Worm (Caenorhabditis elegans) whole organism, L2 larva: ENCODE measurements around the gene pph-4.2.

Experiments
- ZK546.5 ChIP-seq: sonication (generic microtip); optimal IDR thresholded peaks from 2 replicates; lab custom pipeline; 2017; ENCODE audit warnings: missing biosample characterization, missing genetic modification characterization
- ama-1 ChIP-seq: fragments of 150-350 bp; optimal IDR thresholded peaks from 2 replicates; lab custom pipeline; 2018; ENCODE audit warnings: inconsistent platforms
- blmp-1 ChIP-seq: sonication (generic microtip); optimal IDR thresholded peaks from 2 replicates; lab custom pipeline; 2017; ENCODE audit warnings: missing genetic modification characterization, mild to moderate bottlenecking, missing compliant biosample characterization, antibody characterized with exemption, moderate library complexity; ENCODE audit not compliant: insufficient read depth
- elt-1 ChIP-seq: fragments of 150-350 bp; optimal IDR thresholded peaks from 2 replicates; lab custom pipeline; 2014; ENCODE audit warnings: missing biosample characterization, missing genetic modification characterization
- lin-11 ChIP-seq: fragments of 150-350 bp; sonication (generic microtip); optimal IDR thresholded peaks from 2 replicates; lab custom pipeline; 2014; ENCODE audit warnings: missing biosample characterization, missing genetic modification characterization, inconsistent platforms, mixed read lengths
- lin-13 ChIP-seq: fragments of 150-350 bp; optimal IDR thresholded peaks from 2 replicates; lab custom pipeline; 2014; ENCODE audit warnings: missing biosample characterization, missing genetic modification reagents, missing genetic modification characterization
- lsy-2 ChIP-seq, 2 experiments: fragments of 150-350 bp in 1 of 2; sonication (generic microtip) in 1 of 2; optimal IDR thresholded peaks; 2 replicates each; lab custom pipeline; 2014 to 2017; ENCODE audit warnings: missing biosample characterization in 2 of 2, missing genetic modification characterization in 2 of 2
- mdl-1 ChIP-seq, 2 experiments: fragments of 150-350 bp in 1 of 2; sonication (generic microtip) in 1 of 2; optimal IDR thresholded peaks; 2 replicates each; lab custom pipeline; 2017; ENCODE audit warnings: missing biosample characterization in 2 of 2, missing genetic modification characterization in 2 of 2
- nhr-11 ChIP-seq: fragments of 150-350 bp; optimal IDR thresholded peaks from 2 replicates; lab custom pipeline; 2014; ENCODE audit warnings: missing biosample characterization, missing genetic modification characterization
- nhr-12 ChIP-seq: fragments of 150-350 bp; optimal IDR thresholded peaks from 2 replicates; lab custom pipeline; 2014; ENCODE audit warnings: missing biosample characterization, missing genetic modification characterization
- nhr-21 ChIP-seq: fragments of 150-350 bp; optimal IDR thresholded peaks from 2 replicates; lab custom pipeline; 2014; ENCODE audit warnings: missing biosample characterization, missing genetic modification characterization
- nhr-23 ChIP-seq: fragments of 150-350 bp; optimal IDR thresholded peaks from 2 replicates; lab custom pipeline; 2014; ENCODE audit warnings: missing biosample characterization, missing genetic modification reagents, missing genetic modification characterization
- peb-1 ChIP-seq: fragments of 150-350 bp; optimal IDR thresholded peaks from 2 replicates; lab custom pipeline; 2014; ENCODE audit warnings: missing biosample characterization, missing genetic modification characterization
- unc-39 ChIP-seq: fragments of 150-350 bp; optimal IDR thresholded peaks from 2 replicates; lab custom pipeline; 2014; ENCODE audit warnings: missing biosample characterization, missing genetic modification characterization

DNA sequence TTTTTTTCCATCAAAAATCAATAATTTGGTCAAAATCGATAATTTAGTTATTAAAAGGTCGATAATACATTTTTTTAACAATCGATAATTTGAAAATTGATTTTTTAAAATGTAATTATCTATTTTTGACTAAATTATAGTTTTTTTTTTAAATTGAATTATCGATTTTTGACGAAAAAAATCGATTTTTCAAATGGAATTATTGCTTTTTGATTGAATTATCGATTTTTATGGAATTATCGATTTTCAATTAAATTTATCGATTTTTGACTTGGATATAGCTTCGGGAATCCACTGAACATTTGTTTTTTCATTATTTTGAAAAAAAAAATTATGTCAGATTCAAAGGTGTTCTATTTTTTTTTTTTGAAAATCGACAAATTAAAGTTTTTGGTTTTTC is 33.3 kb upstream of the pph-4.2 start:
- TF ChIP-seq elt-1 (no peak), ama-1 (lab: Kevin White, UChicago) (no peak), lin-13 (GFP tag; lab: Kevin White, UChicago) (no peak), nhr-12 (tag; lab: Kevin White, UChicago) (no peak), nhr-23 (tag; lab: Kevin White, UChicago) (no peak), mdl-1 (tag; optimal IDR thresholded peaks at IDR 0.05; lab: Kevin White, UChicago) (no peak), nhr-11 (no peak), unc-39 (tag; lab: Kevin White, UChicago) (no peak), nhr-21 (no peak), peb-1 (tag; lab: Kevin White, UChicago) (no peak), lsy-2 (tag; optimal IDR thresholded peaks at IDR 0.05; lab: Kevin White, UChicago) (no peak), blmp-1 (tag; lab: Kevin White, UChicago) (no peak), lin-11 (tag; lab: Kevin White, UChicago) (no peak), ZK546.5 (tag; lab: Kevin White, UChicago) (no peak)
